Fruit fly (Drosophila melanogaster) whole organism, embryonic: ENCODE results near the gene Taf2.

Source experiments
- CG11398 ChIP-seq: fragments of 200-800 bp; sonication (Bioruptor generic); optimal IDR thresholded peaks from 2 replicates; lab custom pipeline; 2016; ENCODE audit warnings: missing biosample characterization, missing genetic modification characterization
- CG12155 ChIP-seq: fragments of 200-800 bp; sonication (Bioruptor generic); optimal IDR thresholded peaks from 3 replicates; lab custom pipeline; 2016; ENCODE audit warnings: missing biosample characterization, missing genetic modification characterization
- CG12299 ChIP-seq: fragments of 200-800 bp; sonication (Bioruptor generic); optimal IDR thresholded peaks from 2 replicates; lab custom pipeline; 2018; ENCODE audit warnings: missing biosample characterization, mild to moderate bottlenecking, missing genetic modification characterization
- CG1792 ChIP-seq: fragments of 200-800 bp; sonication (Bioruptor generic); optimal IDR thresholded peaks from 2 replicates; lab custom pipeline; 2016; ENCODE audit warnings: missing biosample characterization, missing genetic modification characterization
- CG2116 ChIP-seq: fragments of 200-800 bp; sonication (Bioruptor generic); optimal IDR thresholded peaks from 3 replicates; lab custom pipeline; 2018; ENCODE audit warnings: missing biosample characterization, mild to moderate bottlenecking, missing genetic modification characterization
- CG2120 ChIP-seq: fragments of 200-800 bp; sonication (Bioruptor generic); optimal IDR thresholded peaks from 3 replicates; lab custom pipeline; 2016; ENCODE audit warnings: missing biosample characterization, missing genetic modification characterization
- CG30020 ChIP-seq: fragments of 200-800 bp; optimal IDR thresholded peaks from 2 replicates; lab custom pipeline; 2019; ENCODE audit warnings: missing biosample characterization, mild to moderate bottlenecking, missing genetic modification characterization, moderate library complexity
- CG3838 ChIP-seq: fragments of 200-800 bp; sonication (Bioruptor generic); optimal IDR thresholded peaks from 3 replicates; lab custom pipeline; 2016; ENCODE audit warnings: missing biosample characterization, missing genetic modification characterization
- CG3847 ChIP-seq: fragments of 200-800 bp; sonication (Bioruptor generic); IDR thresholded peaks from 2 replicates; pipeline ENCODE4 v1.3.6; 2022; ENCODE audit warnings: missing biosample characterization, missing genetic modification characterization
- CG4617 ChIP-seq: fragments of 200-800 bp; sonication (Bioruptor generic); optimal IDR thresholded peaks from 3 replicates; lab custom pipeline; 2016; ENCODE audit warnings: missing biosample characterization, missing genetic modification characterization, borderline replicate concordance
- CG4854 ChIP-seq: fragments of 200-800 bp; sonication (Bioruptor generic); optimal IDR thresholded peaks from 2 replicates; lab custom pipeline; 2016; ENCODE audit warnings: missing biosample characterization, missing genetic modification characterization, inconsistent platforms
- CG6791 ChIP-seq: fragments of 200-800 bp; sonication (Bioruptor generic); IDR thresholded peaks from 3 replicates; pipeline ENCODE4 v1.3.6; 2022; ENCODE audit warnings: missing biosample characterization, missing genetic modification characterization; ENCODE audit not compliant: partially characterized antibody
- CG7786 ChIP-seq: fragments of 200-800 bp; sonication (Bioruptor generic); optimal IDR thresholded peaks from 2 replicates; lab custom pipeline; 2016; ENCODE audit warnings: missing biosample characterization, missing genetic modification characterization
- CG7987 ChIP-seq: fragments of 200-800 bp; sonication (Bioruptor generic); optimal IDR thresholded peaks from 2 replicates; lab custom pipeline; 2018; ENCODE audit warnings: missing biosample characterization, mild to moderate bottlenecking, missing genetic modification characterization, moderate library complexity
- CG8924 ChIP-seq: fragments of 200-800 bp; optimal IDR thresholded peaks from 3 replicates; lab custom pipeline; 2019; ENCODE audit warnings: missing biosample characterization, mild to moderate bottlenecking, missing genetic modification characterization, moderate library complexity
- CG9876 ChIP-seq: fragments of 200-800 bp; sonication (Bioruptor generic); optimal IDR thresholded peaks from 2 replicates; lab custom pipeline; 2016; ENCODE audit warnings: missing biosample characterization, missing genetic modification characterization
- CG9932 ChIP-seq: fragments of 200-800 bp; sonication (Bioruptor generic); IDR thresholded peaks from 2 replicates; pipeline ENCODE4 v1.3.6; 2022; ENCODE audit warnings: missing biosample characterization, missing genetic modification characterization
- CoRest ChIP-seq: fragments of 200-800 bp; sonication (Bioruptor generic); optimal IDR thresholded peaks from 3 replicates; lab custom pipeline; 2018; ENCODE audit warnings: missing biosample characterization, mild to moderate bottlenecking, missing genetic modification characterization, moderate library complexity
- Dref ChIP-seq: fragments of 200-800 bp; sonication (Bioruptor generic); IDR thresholded peaks from 2 replicates; pipeline ENCODE4 v1.3.6; 2022; ENCODE audit warnings: missing biosample characterization, missing genetic modification characterization
- E2f1 ChIP-seq: fragments of 200-800 bp; sonication (Bioruptor generic); IDR thresholded peaks from 2 replicates; pipeline ENCODE4 v1.3.6; 2022; ENCODE audit warnings: missing biosample characterization, missing genetic modification characterization
- E2f2 ChIP-seq: fragments of 200-800 bp; sonication (Bioruptor generic); IDR thresholded peaks from 2 replicates; pipeline ENCODE4 v1.3.6; 2022; ENCODE audit warnings: missing biosample characterization, missing genetic modification characterization
- Elba2 ChIP-seq: fragments of 200-800 bp; sonication (Bioruptor generic); optimal IDR thresholded peaks from 3 replicates; lab custom pipeline; 2016; ENCODE audit warnings: missing biosample characterization, missing genetic modification characterization
- Ets97D ChIP-seq: fragments of 200-800 bp; sonication (Bioruptor generic); optimal IDR thresholded peaks from 3 replicates; lab custom pipeline; 2016; ENCODE audit warnings: missing biosample characterization, missing genetic modification characterization
- Fer1 ChIP-seq: fragments of 200-800 bp; sonication (Bioruptor generic); optimal IDR thresholded peaks from 2 replicates; lab custom pipeline; 2017; ENCODE audit warnings: missing biosample characterization, mild to moderate bottlenecking, missing genetic modification characterization
- Gug ChIP-seq: fragments of 200-800 bp; sonication (Bioruptor generic); IDR thresholded peaks from 4 replicates; pipeline ENCODE4 v1.3.6; 2022; ENCODE audit warnings: missing biosample characterization, missing genetic modification characterization
- Hmr ChIP-seq: fragments of 200-800 bp; sonication (Bioruptor generic); optimal IDR thresholded peaks from 3 replicates; lab custom pipeline; 2017; ENCODE audit warnings: mild to moderate bottlenecking, missing biosample characterization, missing genetic modification reagents, missing genetic modification characterization
- MBD-R2 ChIP-seq: fragments of 200-800 bp; sonication (Bioruptor generic); IDR thresholded peaks from 2 replicates; pipeline ENCODE4 v1.3.6; 2022; ENCODE audit warnings: missing biosample characterization, missing genetic modification characterization
- NFAT ChIP-seq: fragments of 200-800 bp; sonication (Bioruptor generic); IDR thresholded peaks from 2 replicates; pipeline ENCODE4 v1.3.6; 2022; ENCODE audit warnings: missing biosample characterization, missing genetic modification characterization
- NK7.1 ChIP-seq: fragments of 200-800 bp; sonication (Bioruptor generic); optimal IDR thresholded peaks from 3 replicates; lab custom pipeline; 2016; ENCODE audit warnings: missing biosample characterization, missing genetic modification characterization
- Neu2 ChIP-seq: fragments of 200-800 bp; sonication (Bioruptor generic); optimal IDR thresholded peaks from 3 replicates; lab custom pipeline; 2016; ENCODE audit warnings: missing biosample characterization, missing genetic modification characterization, borderline replicate concordance
- Opbp ChIP-seq: fragments of 200-800 bp; sonication (Bioruptor generic); IDR thresholded peaks from 3 replicates; pipeline ENCODE4 v1.3.6; 2022; ENCODE audit warnings: missing biosample characterization, missing genetic modification characterization; ENCODE audit not compliant: partially characterized antibody
- Pdp1 ChIP-seq, 2 experiments: fragments of 200-800 bp; sonication (Bioruptor generic); optimal IDR thresholded peaks; 3 replicates each; lab custom pipeline; 2016; ENCODE audit warnings: missing biosample characterization in 2 of 2, missing genetic modification characterization in 2 of 2, mild to moderate bottlenecking in 1 of 2, moderate library complexity in 1 of 2
- Scr ChIP-seq: fragments of 200-800 bp; sonication (Bioruptor generic); IDR thresholded peaks from 2 replicates; pipeline ENCODE4 v1.3.6; 2022; ENCODE audit warnings: missing biosample characterization, missing genetic modification characterization; ENCODE audit not compliant: partially characterized antibody
- YL-1 ChIP-seq: fragments of 200-800 bp; sonication (Bioruptor generic); optimal IDR thresholded peaks from 3 replicates; lab custom pipeline; 2017; ENCODE audit warnings: missing biosample characterization, mild to moderate bottlenecking, missing genetic modification characterization
- ara ChIP-seq: fragments of 200-800 bp; sonication (Bioruptor generic); IDR thresholded peaks from 2 replicates; pipeline ENCODE4 v1.3.6; 2022; ENCODE audit warnings: missing biosample characterization, missing genetic modification characterization
- dm ChIP-seq: fragments of 200-800 bp; sonication (Bioruptor generic); optimal IDR thresholded peaks from 3 replicates; lab custom pipeline; 2016; ENCODE audit warnings: missing biosample characterization, missing genetic modification characterization
- emc ChIP-seq: fragments of 200-800 bp; sonication (Bioruptor generic); optimal IDR thresholded peaks from 2 replicates; lab custom pipeline; 2016; ENCODE audit warnings: missing biosample characterization, missing genetic modification characterization
- ewg ChIP-seq: fragments of 200-800 bp; sonication (Bioruptor generic); optimal IDR thresholded peaks from 3 replicates; lab custom pipeline; 2017; ENCODE audit warnings: mild to moderate bottlenecking, missing biosample characterization, missing genetic modification reagents, missing genetic modification characterization
- ind ChIP-seq: fragments of 200-800 bp; sonication (Bioruptor generic); optimal IDR thresholded peaks from 3 replicates; lab custom pipeline; 2016; ENCODE audit warnings: missing biosample characterization, missing genetic modification characterization
- knrl ChIP-seq: fragments of 200-800 bp; sonication (Bioruptor generic); IDR thresholded peaks from 3 replicates; pipeline ENCODE4 v1.3.6; 2022; ENCODE audit warnings: missing biosample characterization, missing genetic modification characterization; ENCODE audit not compliant: partially characterized antibody
- nmo ChIP-seq: fragments of 200-800 bp; sonication (Bioruptor generic); optimal IDR thresholded peaks from 2 replicates; lab custom pipeline; 2018; ENCODE audit warnings: missing biosample characterization, mild to moderate bottlenecking, missing genetic modification characterization, moderate library complexity
- onecut ChIP-seq: fragments of 200-800 bp; sonication (Bioruptor generic); IDR thresholded peaks from 2 replicates; pipeline ENCODE4 v1.3.6; 2022; ENCODE audit warnings: missing biosample characterization, missing genetic modification characterization
- prd ChIP-seq, 3 experiments: fragments of >200 bp in 2 of 3; fragments of 200-800 bp in 1 of 3; sonication (Bioruptor generic) in 1 of 3; optimal IDR thresholded peaks in 2 of 3; IDR thresholded peaks in 1 of 3; 2 replicates in 2 of 3; 3 replicates in 1 of 3; pipeline versions ENCODE4 v1.3.6 to Lab custom; 2017 to 2022; ENCODE audit warnings: missing biosample characterization in 1 of 3, missing genetic modification characterization in 1 of 3
- run ChIP-seq: fragments of 200-800 bp; sonication (Bioruptor generic); optimal IDR thresholded peaks from 3 replicates; lab custom pipeline; 2018; ENCODE audit warnings: missing biosample characterization, mild to moderate bottlenecking, missing genetic modification characterization
- slbo ChIP-seq: fragments of 200-800 bp; sonication (Bioruptor generic); IDR thresholded peaks from 2 replicates; pipeline ENCODE4 v1.3.6; 2022; ENCODE audit warnings: missing biosample characterization, missing genetic modification characterization
- tgo ChIP-seq: fragments of 200-800 bp; sonication (Bioruptor generic); IDR thresholded peaks from 3 replicates; pipeline ENCODE4 v1.3.6; 2022; ENCODE audit warnings: missing biosample characterization, missing genetic modification characterization
- unc-4 ChIP-seq: fragments of 200-800 bp; sonication (Bioruptor generic); IDR thresholded peaks from 2 replicates; pipeline ENCODE4 v1.3.6; 2022; ENCODE audit warnings: missing biosample characterization, missing genetic modification characterization; ENCODE audit not compliant: partially characterized antibody
- vvl ChIP-seq: fragments of 200-800 bp; sonication (Bioruptor generic); IDR thresholded peaks from 2 replicates; pipeline ENCODE4 v1.3.6; 2022; ENCODE audit warnings: missing biosample characterization, missing genetic modification characterization
- zfh2 ChIP-seq: fragments of 200-800 bp; sonication (Bioruptor generic); optimal IDR thresholded peaks from 2 replicates; lab custom pipeline; 2016; ENCODE audit warnings: missing biosample characterization, missing genetic modification characterization

Gene Taf2

dm6 chr3L:9898355-9898754, 9.9 kb upstream of the Taf2 start, which contains the start of the genes CG6707 and CG46387 (continued):
- TF ChIP-seq ind (GFP tag; lab: Kevin White, UChicago), result no peak
- TF ChIP-seq Hmr (GFP tag; lab: Kevin White, UChicago), result peak; percentile 56
- TF ChIP-seq CG30020 (tag; lab: Kevin White, UChicago), result peak; percentile 21
- no peak for TF ChIP-seq NK7.1 (GFP tag; lab: Kevin White, UChicago)
- no peak for TF ChIP-seq CG4854 (GFP tag; lab: Kevin White, UChicago)
- peak; percentile 25; the same call in 1 of the 4 replicates for TF ChIP-seq Gug (GFP tag; lab: Robert Waterston, UW)
- peak; percentile 79 for TF ChIP-seq MBD-R2
- peak; percentile 26 for TF ChIP-seq CoRest
- peak; percentile 74 for TF ChIP-seq CG8924
- peak; percentile 54 for TF ChIP-seq knrl (GFP tag; lab: Robert Waterston, UW)
- TF ChIP-seq onecut (GFP tag; lab: Robert Waterston, UW), result no peak; the same call in 1 of the 2 replicates
- TF ChIP-seq ewg (GFP tag; lab: Kevin White, UChicago), result peak; percentile 70
- no peak for TF ChIP-seq CG3838 (GFP tag; lab: Kevin White, UChicago)
- no peak for TF ChIP-seq CG1792 (GFP tag; lab: Kevin White, UChicago)
- peak; percentile 61 for TF ChIP-seq E2f2 (GFP tag; lab: Robert Waterston, UW)
- peak; percentile 50; the same call in 1 of the 2 replicates for TF ChIP-seq vvl (GFP tag; lab: Robert Waterston, UW)
- TF ChIP-seq Neu2, result no peak
- 0 out of 2 replicates have a peak, but pooled peaks have one; percentile 12 for TF ChIP-seq unc-4 (GFP tag; lab: Robert Waterston, UW)
- peak; percentile 3 for TF ChIP-seq CG7786 (GFP tag; lab: Kevin White, UChicago)
- TF ChIP-seq Ets97D (GFP tag; lab: Kevin White, UChicago), result peak; percentile 54
- peak; percentile 26; the same call in 1 of the 2 replicates for TF ChIP-seq Scr
- TF ChIP-seq CG11398 (GFP tag; lab: Kevin White, UChicago), result no peak
- TF ChIP-seq Opbp (GFP tag; lab: Robert Waterston, UW), result peak; percentile 63; the same call in 2 of the 3 replicates
- TF ChIP-seq Fer1 (GFP tag; lab: Kevin White, UChicago), result no peak
- no peak for TF ChIP-seq CG12299 (tag; lab: Kevin White, UChicago)
- peak; percentile 94 for TF ChIP-seq CG4617 (GFP tag; lab: Kevin White, UChicago)
- 0 out of 2 replicates have a peak, but pooled peaks have one; percentile 25 for TF ChIP-seq ara (GFP tag; lab: Robert Waterston, UW)
- peak; percentile 53 for TF ChIP-seq dm (GFP tag; lab: Kevin White, UChicago)
- TF ChIP-seq CG12155, result peak; percentile 10
- TF ChIP-seq CG9932 (GFP tag; lab: Robert Waterston, UW), result peak; percentile 73
- TF ChIP-seq CG2120 (GFP tag; lab: Kevin White, UChicago), result peak; percentile 55
- peak; percentile 61 for TF ChIP-seq slbo (GFP tag; lab: Robert Waterston, UW)
- TF ChIP-seq YL-1, result peak; percentile 58
- peak in 1 of 2 experiments; percentile 16 for TF ChIP-seq Pdp1 (GFP tag; optimal IDR thresholded peaks at IDR 0.05; lab: Kevin White, UChicago)
- peak; percentile 45 for TF ChIP-seq CG2116
- peak; percentile 7 for TF ChIP-seq CG9876 (GFP tag; lab: Kevin White, UChicago)
- peak; percentile 85 for TF ChIP-seq CG3847 (GFP tag; lab: Robert Waterston, UW)
- TF ChIP-seq E2f1 (GFP tag; lab: Robert Waterston, UW), result 0 out of 2 replicates have a peak, but pooled peaks have one; percentile 12
- TF ChIP-seq prd (optimal IDR thresholded peaks at IDR 0.05; lab: Kevin White, UChicago), result no peak
- peak; percentile 48; the same call in 1 of the 3 replicates for TF ChIP-seq prd (GFP tag; IDR thresholded peaks at IDR 0.05; lab: Robert Waterston, UW)
- TF ChIP-seq CG7987 (GFP tag; lab: Kevin White, UChicago), result peak; percentile 6
- TF ChIP-seq tgo (GFP tag; lab: Robert Waterston, UW), result 0 out of 3 replicates have a peak, but pooled peaks have one; percentile 25
- peak; percentile 39 for TF ChIP-seq Dref (GFP tag; lab: Robert Waterston, UW)
- peak; percentile 11 for TF ChIP-seq zfh2 (GFP tag; lab: Kevin White, UChicago)
- no peak for TF ChIP-seq emc (GFP tag; lab: Kevin White, UChicago)
- peak; percentile 32 for TF ChIP-seq nmo
- peak; percentile 62 for TF ChIP-seq NFAT
- 0 out of 3 replicates have a peak, but pooled peaks have one; percentile 52 for TF ChIP-seq CG6791 (GFP tag; lab: Robert Waterston, UW)
- peak; percentile 88 for TF ChIP-seq Elba2 (GFP tag; lab: Kevin White, UChicago)
- no peak for TF ChIP-seq run (tag; lab: Kevin White, UChicago)
